Fruit fly (Drosophila melanogaster) whole organism, embryonic: ENCODE data around the gene drn.

ENCODE experiments used
- Abd-B ChIP-seq: fragments of 200-800 bp; sonication (Bioruptor generic); optimal IDR thresholded peaks from 2 replicates; lab custom pipeline; 2018; ENCODE audit warnings: missing biosample characterization, mild to moderate bottlenecking, missing genetic modification characterization, moderate library complexity
- Antp ChIP-seq: fragments of 200-800 bp; sonication (Bioruptor generic); optimal IDR thresholded peaks from 3 replicates; lab custom pipeline; 2016; ENCODE audit warnings: missing biosample characterization, missing genetic modification characterization
- BtbVII ChIP-seq: fragments of 200-800 bp; sonication (Bioruptor generic); optimal IDR thresholded peaks from 3 replicates; lab custom pipeline; 2017; ENCODE audit warnings: missing biosample characterization, mild to moderate bottlenecking, missing genetic modification characterization
- CG13123 ChIP-seq: fragments of 200-800 bp; sonication (Bioruptor generic); optimal IDR thresholded peaks from 2 replicates; lab custom pipeline; 2016; ENCODE audit warnings: missing biosample characterization, missing genetic modification characterization
- CG13287 ChIP-seq: fragments of 200-800 bp; sonication (Bioruptor generic); IDR thresholded peaks from 2 replicates; pipeline ENCODE4 v1.3.6; 2022; ENCODE audit warnings: missing biosample characterization, missing genetic modification characterization; ENCODE audit not compliant: partially characterized antibody
- CG15479 ChIP-seq: fragments of 200-800 bp; sonication (Bioruptor generic); optimal IDR thresholded peaks from 3 replicates; lab custom pipeline; 2019; ENCODE audit warnings: missing biosample characterization, mild to moderate bottlenecking, missing genetic modification characterization, moderate library complexity
- CG16779 ChIP-seq: fragments of 200-800 bp; sonication (Bioruptor generic); IDR thresholded peaks from 2 replicates; pipeline ENCODE4 v1.3.6; 2022; ENCODE audit warnings: missing biosample characterization, missing genetic modification characterization
- CG17568 ChIP-seq: fragments of 200-800 bp; sonication (Bioruptor generic); optimal IDR thresholded peaks from 2 replicates; lab custom pipeline; 2018; ENCODE audit warnings: missing biosample characterization, mild to moderate bottlenecking, missing genetic modification characterization, moderate library complexity
- CG2889 ChIP-seq: fragments of 200-800 bp; sonication (Bioruptor generic); IDR thresholded peaks from 3 replicates; pipeline ENCODE4 v1.3.6; 2022; ENCODE audit warnings: missing biosample characterization, missing genetic modification characterization
- CG31388 ChIP-seq: fragments of 200-800 bp; sonication (Bioruptor generic); optimal IDR thresholded peaks from 2 replicates; lab custom pipeline; 2016; ENCODE audit warnings: missing biosample characterization, missing genetic modification characterization
- CG32532 ChIP-seq: fragments of 200-800 bp; sonication (Bioruptor generic); IDR thresholded peaks from 2 replicates; pipeline ENCODE4 v1.3.6; 2022; ENCODE audit warnings: missing biosample characterization, missing genetic modification characterization
- CG32772 ChIP-seq: fragments of 200-800 bp; sonication (Bioruptor generic); IDR thresholded peaks from 2 replicates; pipeline ENCODE4 v1.3.6; 2022; ENCODE audit warnings: missing biosample characterization, missing genetic modification characterization
- CG34224 ChIP-seq: fragments of 200-800 bp; sonication (Bioruptor generic); IDR thresholded peaks from 3 replicates; pipeline ENCODE4 v1.3.6; 2022; ENCODE audit warnings: missing biosample characterization, missing genetic modification characterization; ENCODE audit not compliant: partially characterized antibody
- CG34376 ChIP-seq: fragments of 200-800 bp; sonication (Bioruptor generic); optimal IDR thresholded peaks from 2 replicates; lab custom pipeline; 2018; ENCODE audit warnings: missing biosample characterization, mild to moderate bottlenecking, missing genetic modification characterization
- CG42726 ChIP-seq: fragments of 200-800 bp; sonication (Bioruptor generic); IDR thresholded peaks from 2 replicates; pipeline ENCODE4 v1.3.6; 2022; ENCODE audit warnings: missing biosample characterization, missing genetic modification characterization; ENCODE audit not compliant: partially characterized antibody
- CG5180 ChIP-seq: fragments of 200-800 bp; sonication (Bioruptor generic); optimal IDR thresholded peaks from 3 replicates; lab custom pipeline; 2017; ENCODE audit warnings: missing biosample characterization, missing genetic modification characterization, mild to moderate bottlenecking, moderate library complexity, missing genetic modification reagents
- CG6254 ChIP-seq: fragments of 200-800 bp; sonication (Bioruptor generic); optimal IDR thresholded peaks from 3 replicates; lab custom pipeline; 2017; ENCODE audit warnings: mild to moderate bottlenecking, missing biosample characterization, missing genetic modification reagents, missing genetic modification characterization
- CG7928 ChIP-seq: fragments of 200-800 bp; sonication (Bioruptor generic); optimal IDR thresholded peaks from 2 replicates; lab custom pipeline; 2017; ENCODE audit warnings: missing biosample characterization, mild to moderate bottlenecking, missing genetic modification characterization
- CG8359 ChIP-seq: fragments of 200-800 bp; sonication (Bioruptor generic); optimal IDR thresholded peaks from 2 replicates; lab custom pipeline; 2017; ENCODE audit warnings: missing biosample characterization, mild to moderate bottlenecking, missing genetic modification characterization, borderline replicate concordance
- CG8765 ChIP-seq: fragments of 200-800 bp; sonication (Bioruptor generic); IDR thresholded peaks from 2 replicates; pipeline ENCODE4 v1.3.6; 2022; ENCODE audit warnings: missing biosample characterization, missing genetic modification characterization
- CG9727 ChIP-seq: fragments of 200-800 bp; sonication (Bioruptor generic); optimal IDR thresholded peaks from 3 replicates; lab custom pipeline; 2017; ENCODE audit warnings: missing biosample characterization, mild to moderate bottlenecking, missing genetic modification characterization
- Deaf1 ChIP-seq: fragments of 200-800 bp; optimal IDR thresholded peaks from 3 replicates; lab custom pipeline; 2019; ENCODE audit warnings: missing biosample characterization, mild to moderate bottlenecking, missing genetic modification characterization, moderate library complexity
- Drgx ChIP-seq: fragments of 200-800 bp; sonication (Bioruptor generic); IDR thresholded peaks from 2 replicates; pipeline ENCODE4 v1.3.6; 2022; ENCODE audit warnings: missing biosample characterization, missing genetic modification characterization
- Ets65A ChIP-seq: fragments of 200-800 bp; sonication (Bioruptor generic); peaks from one replicate; lab custom pipeline; 2016; ENCODE audit warnings: missing biosample characterization, missing genetic modification characterization
- Fer3 ChIP-seq: fragments of 200-800 bp; sonication (Bioruptor generic); optimal IDR thresholded peaks from 2 replicates; lab custom pipeline; 2018; ENCODE audit warnings: missing biosample characterization, mild to moderate bottlenecking, missing genetic modification characterization, moderate library complexity
- Hey ChIP-seq: fragments of 200-800 bp; sonication (Bioruptor generic); optimal IDR thresholded peaks from 3 replicates; lab custom pipeline; 2018; ENCODE audit warnings: missing biosample characterization, mild to moderate bottlenecking, missing genetic modification characterization
- Lhr ChIP-seq: fragments of 200-800 bp; sonication (Bioruptor generic); optimal IDR thresholded peaks from 3 replicates; lab custom pipeline; 2017; ENCODE audit warnings: mild to moderate bottlenecking, missing biosample characterization, missing genetic modification reagents, missing genetic modification characterization
- Mad ChIP-seq: fragments of 200-800 bp; sonication (Bioruptor generic); optimal IDR thresholded peaks from 2 replicates; lab custom pipeline; 2016; ENCODE audit warnings: missing biosample characterization, missing genetic modification characterization
- Med ChIP-seq: fragments of 200-800 bp; sonication (Bioruptor generic); peaks from one replicate; lab custom pipeline; 2016; ENCODE audit warnings: missing biosample characterization, missing genetic modification characterization, mild to moderate bottlenecking, inconsistent platforms, moderate library complexity
- Oli ChIP-seq: fragments of 200-800 bp; sonication (Bioruptor generic); optimal IDR thresholded peaks from 2 replicates; lab custom pipeline; 2018; ENCODE audit warnings: missing biosample characterization, mild to moderate bottlenecking, missing genetic modification characterization, moderate library complexity
- Sox102F ChIP-seq: fragments of 200-800 bp; sonication (Bioruptor generic); optimal IDR thresholded peaks from 2 replicates; lab custom pipeline; 2018; ENCODE audit warnings: missing biosample characterization, mild to moderate bottlenecking, missing genetic modification characterization, moderate library complexity
- Spps ChIP-seq: fragments of 200-800 bp; sonication (Bioruptor generic); optimal IDR thresholded peaks from 2 replicates; lab custom pipeline; 2018; ENCODE audit warnings: missing biosample characterization, mild to moderate bottlenecking, missing genetic modification characterization
- YL-1 ChIP-seq: fragments of 200-800 bp; sonication (Bioruptor generic); optimal IDR thresholded peaks from 3 replicates; lab custom pipeline; 2017; ENCODE audit warnings: missing biosample characterization, mild to moderate bottlenecking, missing genetic modification characterization
- ap ChIP-seq: fragments of 200-800 bp; sonication (Bioruptor generic); IDR thresholded peaks from 2 replicates; pipeline ENCODE4 v1.3.6; 2022; ENCODE audit warnings: missing biosample characterization, missing genetic modification characterization
- ara ChIP-seq: fragments of 200-800 bp; sonication (Bioruptor generic); IDR thresholded peaks from 2 replicates; pipeline ENCODE4 v1.3.6; 2022; ENCODE audit warnings: missing biosample characterization, missing genetic modification characterization
- chm ChIP-seq: fragments of 200-800 bp; sonication (Bioruptor generic); IDR thresholded peaks from 2 replicates; pipeline ENCODE4 v1.3.6; 2022; ENCODE audit warnings: missing biosample characterization, missing genetic modification characterization
- corto ChIP-seq: fragments of 200-800 bp; sonication (Bioruptor generic); optimal IDR thresholded peaks from 2 replicates; lab custom pipeline; 2016; ENCODE audit warnings: missing biosample characterization, mild to moderate bottlenecking, missing genetic modification characterization, moderate library complexity
- cwo ChIP-seq: fragments of 200-800 bp; sonication (Bioruptor generic); optimal IDR thresholded peaks from 3 replicates; lab custom pipeline; 2017; ENCODE audit warnings: missing biosample characterization, missing genetic modification characterization, mild to moderate bottlenecking, moderate library complexity, missing genetic modification reagents
- dimm ChIP-seq: fragments of 200-800 bp; sonication (Bioruptor generic); IDR thresholded peaks from 2 replicates; pipeline ENCODE4 v1.3.6; 2022; ENCODE audit warnings: missing biosample characterization, missing genetic modification characterization
- eyg ChIP-seq: fragments of 200-800 bp; sonication (Bioruptor generic); optimal IDR thresholded peaks from 3 replicates; lab custom pipeline; 2016; ENCODE audit warnings: missing biosample characterization, missing genetic modification characterization
- inv ChIP-seq: fragments of 200-800 bp; sonication (Bioruptor generic); IDR thresholded peaks from 2 replicates; pipeline ENCODE4 v1.3.6; 2022; ENCODE audit warnings: missing biosample characterization, missing genetic modification characterization; ENCODE audit not compliant: partially characterized antibody
- mam ChIP-seq: fragments of 200-800 bp; sonication (Bioruptor generic); optimal IDR thresholded peaks from 3 replicates; lab custom pipeline; 2016; ENCODE audit warnings: missing biosample characterization, missing genetic modification characterization
- nerfin-1 ChIP-seq: fragments of 200-800 bp; sonication (Bioruptor generic); optimal IDR thresholded peaks from 3 replicates; lab custom pipeline; 2019; ENCODE audit warnings: missing biosample characterization, mild to moderate bottlenecking, missing genetic modification characterization, moderate library complexity
- psq ChIP-seq: fragments of 200-800 bp; sonication (Bioruptor generic); optimal IDR thresholded peaks from 2 replicates; lab custom pipeline; 2017; ENCODE audit warnings: missing biosample characterization, missing genetic modification characterization
- rib ChIP-seq: fragments of 200-800 bp; sonication (Bioruptor generic); IDR thresholded peaks from 2 replicates; pipeline ENCODE4 v1.3.6; 2022; ENCODE audit warnings: missing biosample characterization, missing genetic modification characterization
- sna ChIP-seq: fragments of 200-800 bp; sonication (Bioruptor generic); IDR thresholded peaks from 2 replicates; pipeline ENCODE4 v1.3.6; 2022; ENCODE audit warnings: missing biosample characterization, missing genetic modification characterization; ENCODE audit not compliant: partially characterized antibody
- tll ChIP-seq, 2 experiments: fragments of 200-800 bp in 1 of 2; fragments of >200 bp in 1 of 2; sonication (Bioruptor generic) in 1 of 2; optimal IDR thresholded peaks; 2 replicates each; lab custom pipeline; 2017 to 2019; ENCODE audit warnings: missing biosample characterization in 2 of 2, missing genetic modification characterization in 2 of 2, mild to moderate bottlenecking in 1 of 2, moderate library complexity in 1 of 2
- ttk ChIP-seq: fragments of 200-800 bp; sonication (Bioruptor generic); IDR thresholded peaks from 2 replicates; pipeline ENCODE4 v2.1.2; 2022; ENCODE audit warnings: missing biosample characterization, missing genetic modification characterization

drn gene

DNA sequence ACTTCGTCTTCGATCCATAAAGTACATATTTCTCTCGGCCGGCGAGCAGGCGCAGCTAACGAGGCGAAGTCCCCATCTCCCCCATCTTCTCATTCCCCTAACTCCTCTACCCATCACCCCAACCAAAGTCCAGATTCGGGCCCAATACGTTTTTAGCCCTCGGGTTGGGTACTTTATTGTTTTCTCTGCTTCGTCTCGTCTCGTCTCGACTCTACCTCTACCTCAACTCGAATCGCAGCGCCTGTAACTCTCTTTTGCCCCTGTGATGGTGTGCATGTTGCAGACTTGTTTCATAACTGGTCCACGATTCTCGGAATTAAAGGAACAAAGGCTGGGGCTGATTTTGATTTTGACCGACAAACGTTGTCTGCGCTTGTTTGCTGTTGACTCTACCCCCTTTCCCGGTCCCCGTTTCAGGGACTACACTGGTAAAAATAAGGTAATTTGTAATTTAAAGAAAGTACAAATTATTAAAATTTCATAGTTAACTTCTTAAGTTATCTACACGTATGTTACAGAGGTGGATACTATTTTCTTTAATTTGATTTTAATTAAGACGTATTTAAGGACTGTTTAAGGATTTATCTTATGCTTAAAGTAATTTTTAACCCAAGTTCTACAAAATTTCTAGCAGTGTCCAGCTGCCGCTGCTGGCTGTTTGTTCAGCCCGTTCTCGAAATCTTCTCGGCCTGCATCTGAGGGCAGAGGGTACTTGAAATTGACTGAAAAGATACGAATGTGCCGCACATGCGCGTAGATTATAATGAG is 38.8 kb downstream of the drn start (continued):
- TF ChIP-seq ttk (GFP tag; lab: Robert Waterston, UW), result no peak
- no peak for TF ChIP-seq CG16779 (GFP tag; lab: Robert Waterston, UW)
- TF ChIP-seq Med (GFP tag; lab: Kevin White, UChicago), result peak; percentile 88
- no peak for TF ChIP-seq CG42726 (GFP tag; lab: Robert Waterston, UW)
- TF ChIP-seq CG13123 (GFP tag; lab: Kevin White, UChicago), result peak; percentile 37
- peak; percentile 63 for TF ChIP-seq Spps
- TF ChIP-seq CG31388 (GFP tag; lab: Kevin White, UChicago), result no peak
- peak; percentile 27; the same call in 1 of the 2 replicates for TF ChIP-seq CG32772
- no peak for TF ChIP-seq sna
- peak; percentile 25 for TF ChIP-seq CG8359 (GFP tag; lab: Kevin White, UChicago)
- peak; percentile 10 for TF ChIP-seq Lhr (GFP tag; lab: Kevin White, UChicago)
- no peak for TF ChIP-seq cwo (GFP tag; lab: Kevin White, UChicago)
- peak; percentile 91 for TF ChIP-seq CG9727 (GFP tag; lab: Kevin White, UChicago)
- TF ChIP-seq eyg (GFP tag; lab: Kevin White, UChicago), result no peak
- no peak for TF ChIP-seq Sox102F (GFP tag; lab: Kevin White, UChicago)
- TF ChIP-seq CG8765 (GFP tag; lab: Robert Waterston, UW), result 0 out of 2 replicates have a peak, but pooled peaks have one; percentile 15
- no peak for TF ChIP-seq CG34224 (GFP tag; lab: Robert Waterston, UW)
- TF ChIP-seq CG34376 (GFP tag; lab: Kevin White, UChicago), result no peak
- peak; percentile 72 for TF ChIP-seq CG6254 (GFP tag; lab: Kevin White, UChicago)
- TF ChIP-seq Mad (GFP tag; lab: Kevin White, UChicago), result no peak
- peak; percentile 75 for TF ChIP-seq CG15479 (GFP tag; lab: Kevin White, UChicago)
- no peak for TF ChIP-seq CG2889
- no peak for TF ChIP-seq BtbVII (GFP tag; lab: Kevin White, UChicago)
- no peak for TF ChIP-seq ap (GFP tag; lab: Robert Waterston, UW)
- TF ChIP-seq nerfin-1, result peak; percentile 42
- TF ChIP-seq CG32532 (GFP tag; lab: Robert Waterston, UW), result no peak
- peak; percentile 15 for TF ChIP-seq psq (GFP tag; lab: Kevin White, UChicago)
- peak; percentile 62 for TF ChIP-seq Oli (tag; lab: Kevin White, UChicago)
- no peak for TF ChIP-seq CG7928 (GFP tag; lab: Kevin White, UChicago)
- TF ChIP-seq YL-1 (GFP tag; lab: Kevin White, UChicago), result no peak
- TF ChIP-seq Deaf1, result peak; percentile 45
- peak; percentile 56; the same call in 1 of the 2 replicates for TF ChIP-seq ara (GFP tag; lab: Robert Waterston, UW)
- TF ChIP-seq Abd-B (GFP tag; lab: Kevin White, UChicago), result peak; percentile 9
- TF ChIP-seq CG5180 (GFP tag; lab: Kevin White, UChicago), result peak; percentile 10
- no peak for TF ChIP-seq Fer3 (tag; lab: Kevin White, UChicago)
- TF ChIP-seq chm, result peak; percentile 48; the same call in 1 of the 2 replicates
- no peak for TF ChIP-seq inv
- no peak for TF ChIP-seq Antp (GFP tag; lab: Kevin White, UChicago)
- peak in 1 of 2 experiments; percentile 81 for TF ChIP-seq tll (GFP tag; optimal IDR thresholded peaks at IDR 0.05; lab: Kevin White, UChicago)
- TF ChIP-seq Drgx (GFP tag; lab: Robert Waterston, UW), result peak; percentile 40
- TF ChIP-seq mam, result no peak
- peak; percentile 32 for TF ChIP-seq Ets65A (GFP tag; lab: Kevin White, UChicago)
- TF ChIP-seq rib (GFP tag; lab: Robert Waterston, UW), result no peak
- no peak for TF ChIP-seq Hey (tag; lab: Kevin White, UChicago)
- no peak for TF ChIP-seq dimm (GFP tag; lab: Robert Waterston, UW)
- no peak for TF ChIP-seq CG13287 (GFP tag; lab: Robert Waterston, UW)
- TF ChIP-seq CG17568 (GFP tag; lab: Kevin White, UChicago), result peak; percentile 0
- peak; percentile 95 for TF ChIP-seq corto (GFP tag; lab: Kevin White, UChicago)
